Worm (Caenorhabditis elegans) whole organism, early embryonic: ENCODE results near the gene ZC190.7.

Experiments used
- F13C5.2 ChIP-seq: sonication (generic microtip); optimal IDR thresholded peaks from 2 replicates; lab custom pipeline; 2017; ENCODE audit warnings: mild to moderate bottlenecking, missing genetic modification characterization, inconsistent platforms, missing compliant biosample characterization
- aly-1 ChIP-seq: sonication (generic microtip); optimal IDR thresholded peaks from 2 replicates; lab custom pipeline; 2016; ENCODE audit warnings: missing genetic modification characterization, missing compliant biosample characterization
- ama-1 ChIP-seq: fragments of 150-350 bp; optimal IDR thresholded peaks from 2 replicates; lab custom pipeline; 2014
- ceh-36 ChIP-seq: sonication (generic microtip); optimal IDR thresholded peaks from 2 replicates; lab custom pipeline; 2016; ENCODE audit warnings: missing genetic modification characterization, inconsistent platforms, missing compliant biosample characterization
- ets-7 ChIP-seq: sonication (generic microtip); optimal IDR thresholded peaks from 2 replicates; lab custom pipeline; 2016; ENCODE audit warnings: missing genotype, missing genetic modification characterization, missing compliant biosample characterization
- flt-1 ChIP-seq: fragments of 200-800 bp; sonication (Bioruptor generic); IDR thresholded peaks from 2 replicates; pipeline ENCODE4 v1.3.6; 2022; ENCODE audit warnings: missing genetic modification characterization, missing compliant biosample characterization
- hmbx-1 ChIP-seq: sonication (generic microtip); optimal IDR thresholded peaks from 2 replicates; lab custom pipeline; 2016; ENCODE audit warnings: mild to moderate bottlenecking, missing genetic modification characterization, missing compliant biosample characterization
- hnd-1 ChIP-seq: sonication (generic microtip); optimal IDR thresholded peaks from 2 replicates; lab custom pipeline; 2016; ENCODE audit warnings: missing genetic modification characterization, missing compliant biosample characterization
- scrt-1 ChIP-seq: fragments of 200-800 bp; sonication (Bioruptor generic); IDR thresholded peaks from 2 replicates; pipeline ENCODE4 v1.3.6; 2022; ENCODE audit warnings: missing genetic modification characterization, missing compliant biosample characterization
- sea-1 ChIP-seq: fragments of 200-800 bp; sonication (Bioruptor generic); conservative IDR thresholded peaks from 2 replicates; pipeline ENCODE4 v1.3.6; 2022; ENCODE audit warnings: missing genetic modification characterization, missing compliant biosample characterization
- tra-4 ChIP-seq: sonication (generic microtip); optimal IDR thresholded peaks from 2 replicates; lab custom pipeline; 2017; ENCODE audit warnings: missing genetic modification characterization, missing compliant biosample characterization

ce11 chrV:8637666-8638271 lies 48.9 kb downstream of the ZC190.7 start, which contains the start of the genes F28A12.10 and acd-4:
- TF ChIP-seq ama-1 (lab: Kevin White, UChicago) (no peak), hnd-1 (tag; lab: Kevin White, UChicago) (no peak), flt-1 (no peak), F13C5.2 (tag; lab: Kevin White, UChicago) (no peak), sea-1 (GFP tag; lab: Robert Waterston, UW) (no peak), ceh-36 (no peak), hmbx-1 (tag; lab: Kevin White, UChicago) (no peak), ets-7 (no peak), scrt-1 (GFP tag; lab: Robert Waterston, UW) (no peak), tra-4 (no peak), aly-1 (tag; lab: Kevin White, UChicago) (no peak)
